Worm (Caenorhabditis elegans) whole organism, mixed stage, embryonic: Measurements from ENCODE around the gene C35A5.3.

Experiments used
- blmp-1 ChIP-seq: fragments of 150-350 bp; optimal IDR thresholded peaks from 2 replicates; lab custom pipeline; 2014; ENCODE audit warnings: missing biosample characterization, missing genetic modification characterization
- hlh-1 ChIP-seq: fragments of 150-350 bp; optimal IDR thresholded peaks from 2 replicates; lab custom pipeline; 2014; ENCODE audit warnings: missing biosample characterization, missing genetic modification reagents, missing genetic modification characterization

DNA sequence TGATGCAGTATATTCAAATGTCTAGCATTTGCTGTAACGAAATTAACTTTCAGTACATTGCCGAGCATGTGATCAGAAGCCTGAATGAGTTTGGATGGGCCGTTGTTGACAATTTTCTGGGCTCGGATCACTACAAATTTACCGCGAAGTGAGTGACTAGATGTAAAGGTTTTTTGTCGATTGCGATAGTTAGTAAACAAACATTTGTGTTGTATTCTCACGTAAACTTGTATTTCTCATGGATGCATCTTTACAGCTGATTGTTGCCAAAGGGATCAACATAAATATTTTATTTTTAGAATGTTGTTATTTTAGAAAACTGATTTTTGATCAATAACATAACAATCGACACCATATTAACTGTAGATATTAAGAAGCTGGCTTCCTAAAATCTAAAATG, 27.2 kb downstream of the C35A5.3 start:
- TF ChIP-seq hlh-1 (tag; lab: Kevin White, UChicago) (no peak), blmp-1 (tag; lab: Kevin White, UChicago) (no peak)
